Fruit fly (Drosophila melanogaster) whole organism, pupa: ENCODE data around the gene dysf.

Source experiments
- CG10348 ChIP-seq: fragments of 200-800 bp; sonication (Bioruptor generic); IDR thresholded peaks from 2 replicates; pipeline ENCODE4 v1.3.6; 2022; ENCODE audit warnings: missing biosample characterization, missing genetic modification characterization
- CG13204 ChIP-seq: fragments of 200-800 bp; sonication (Bioruptor generic); optimal IDR thresholded peaks from 2 replicates; lab custom pipeline; 2018; ENCODE audit warnings: missing biosample characterization, mild to moderate bottlenecking, missing genetic modification characterization, moderate library complexity
- CG14655 ChIP-seq: fragments of 200-800 bp; sonication (Bioruptor generic); optimal IDR thresholded peaks from 3 replicates; lab custom pipeline; 2017; ENCODE audit warnings: mild to moderate bottlenecking, missing biosample characterization, missing genetic modification reagents, missing genetic modification characterization
- CG17806 ChIP-seq: fragments of 200-800 bp; sonication (Bioruptor generic); optimal IDR thresholded peaks from 2 replicates; lab custom pipeline; 2018; ENCODE audit warnings: missing biosample characterization, mild to moderate bottlenecking, missing genetic modification characterization, moderate library complexity
- CG34367 ChIP-seq: fragments of 200-800 bp; sonication (Bioruptor generic); optimal IDR thresholded peaks from 2 replicates; lab custom pipeline; 2018; ENCODE audit warnings: missing biosample characterization, mild to moderate bottlenecking, missing genetic modification characterization
- CG4496 ChIP-seq: fragments of 200-800 bp; sonication (Bioruptor generic); IDR thresholded peaks from 3 replicates; pipeline ENCODE4 v1.3.6; 2022; ENCODE audit warnings: missing biosample characterization, missing genetic modification characterization
- CG8159 ChIP-seq: fragments of 200-800 bp; sonication (Bioruptor generic); optimal IDR thresholded peaks from 3 replicates; lab custom pipeline; 2018; ENCODE audit warnings: missing biosample characterization, mild to moderate bottlenecking, missing genetic modification characterization, moderate library complexity
- CG8301 ChIP-seq: fragments of 200-800 bp; sonication (Bioruptor generic); optimal IDR thresholded peaks from 2 replicates; lab custom pipeline; 2018; ENCODE audit warnings: missing biosample characterization, mild to moderate bottlenecking, missing genetic modification characterization
- EcR ChIP-seq: fragments of 200-800 bp; sonication (Bioruptor generic); optimal IDR thresholded peaks from 3 replicates; lab custom pipeline; 2019; ENCODE audit warnings: missing biosample characterization, missing genetic modification characterization, mild to moderate bottlenecking, moderate library complexity, missing genetic modification reagents
- gl ChIP-seq: fragments of 200-800 bp; sonication (Bioruptor generic); optimal IDR thresholded peaks from 2 replicates; lab custom pipeline; 2018; ENCODE audit warnings: missing biosample characterization, mild to moderate bottlenecking, missing genetic modification characterization
- rn ChIP-seq: fragments of 200-800 bp; sonication (Bioruptor generic); IDR thresholded peaks from 2 replicates; pipeline ENCODE4 v1.3.6; 2022; ENCODE audit warnings: missing biosample characterization, missing genetic modification characterization

DNA sequence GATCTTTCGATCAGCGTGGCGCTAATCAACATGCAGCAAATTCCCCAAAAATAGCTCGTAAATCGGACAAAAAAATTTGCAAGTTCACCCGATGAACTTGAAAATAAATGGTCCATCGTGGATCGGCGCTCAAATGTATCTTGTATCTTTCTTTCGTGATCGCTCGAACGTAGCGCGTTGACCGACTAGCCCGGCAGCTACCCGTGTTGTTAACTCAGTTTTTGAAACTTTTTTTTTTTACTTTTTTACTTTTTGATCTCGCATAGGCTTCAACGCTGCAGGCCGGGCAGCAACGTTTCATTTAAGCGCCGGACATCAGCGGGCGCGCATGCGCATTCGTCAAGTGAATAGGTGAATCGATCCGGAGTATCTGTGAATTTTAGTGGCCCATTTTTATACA is 34.3 kb upstream of the dysf start, which contains the start of gene CG6142:
- TF ChIP-seq CG8159 (tag; lab: Kevin White, UChicago) (no peak), CG34367 (tag; lab: Kevin White, UChicago) (no peak), rn (GFP tag; lab: Robert Waterston, UW) (no peak), gl (tag; lab: Kevin White, UChicago) (no peak), CG8301 (tag; lab: Kevin White, UChicago) (no peak), CG4496 (GFP tag; lab: Robert Waterston, UW) (no peak), CG17806 (no peak), EcR (GFP tag; lab: Kevin White, UChicago) (peak; percentile 54), CG10348 (no peak), CG14655 (GFP tag; lab: Kevin White, UChicago) (no peak), CG13204 (GFP tag; lab: Kevin White, UChicago) (no peak)
